Fruit fly (Drosophila melanogaster): Measurements from ENCODE around the gene MME1.

MME1 gene

DNA sequence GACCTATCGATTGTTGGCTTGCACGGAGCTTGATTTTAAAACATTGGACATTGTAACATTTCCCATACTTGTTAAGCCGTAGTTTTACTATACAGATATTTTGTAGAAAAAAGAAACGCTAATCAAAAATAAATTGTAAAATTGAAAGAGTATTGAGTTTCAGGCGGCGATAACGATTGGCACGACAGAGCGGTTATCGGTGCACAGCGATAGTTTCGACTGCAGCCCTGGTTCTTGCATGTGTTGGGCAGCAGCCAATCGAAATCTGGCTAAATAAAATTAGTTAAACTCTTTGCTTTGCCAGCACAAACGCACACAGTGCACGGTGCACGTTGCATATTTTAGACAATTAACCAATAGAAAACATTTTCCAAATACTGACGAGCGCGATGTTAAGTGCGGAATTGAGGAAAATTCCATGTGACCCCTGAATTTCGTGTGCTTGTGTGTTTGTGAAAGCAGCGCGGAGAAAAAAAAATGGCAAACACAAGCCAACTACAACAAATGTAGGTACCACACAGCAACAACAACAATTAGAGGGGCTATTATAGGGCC is 10.5 kb downstream of the MME1 start, which contains the start of gene milt (continued):
- peak; percentile 85 for TF ChIP-seq Ets65A (GFP tag)
- TF ChIP-seq so (GFP tag; IDR thresholded peaks at IDR 0.05), result peak; percentile 72; the same call in 2 of the 3 replicates
- peak; percentile 47 for TF ChIP-seq nmo (GFP tag; optimal IDR thresholded peaks at IDR 0.05)
- peak; percentile 73 for TF ChIP-seq D19A (tag; optimal IDR thresholded peaks at IDR 0.05)
- peak; percentile 70 for TF ChIP-seq inv (GFP tag; IDR thresholded peaks at IDR 0.05; ENCODE audit: partially characterized antibody)
- peak; percentile 0 for TF ChIP-seq CHES-1-like (GFP tag; optimal IDR thresholded peaks at IDR 0.05)
- no peak for TF ChIP-seq ap (GFP tag; IDR thresholded peaks at IDR 0.05)

DNA sequence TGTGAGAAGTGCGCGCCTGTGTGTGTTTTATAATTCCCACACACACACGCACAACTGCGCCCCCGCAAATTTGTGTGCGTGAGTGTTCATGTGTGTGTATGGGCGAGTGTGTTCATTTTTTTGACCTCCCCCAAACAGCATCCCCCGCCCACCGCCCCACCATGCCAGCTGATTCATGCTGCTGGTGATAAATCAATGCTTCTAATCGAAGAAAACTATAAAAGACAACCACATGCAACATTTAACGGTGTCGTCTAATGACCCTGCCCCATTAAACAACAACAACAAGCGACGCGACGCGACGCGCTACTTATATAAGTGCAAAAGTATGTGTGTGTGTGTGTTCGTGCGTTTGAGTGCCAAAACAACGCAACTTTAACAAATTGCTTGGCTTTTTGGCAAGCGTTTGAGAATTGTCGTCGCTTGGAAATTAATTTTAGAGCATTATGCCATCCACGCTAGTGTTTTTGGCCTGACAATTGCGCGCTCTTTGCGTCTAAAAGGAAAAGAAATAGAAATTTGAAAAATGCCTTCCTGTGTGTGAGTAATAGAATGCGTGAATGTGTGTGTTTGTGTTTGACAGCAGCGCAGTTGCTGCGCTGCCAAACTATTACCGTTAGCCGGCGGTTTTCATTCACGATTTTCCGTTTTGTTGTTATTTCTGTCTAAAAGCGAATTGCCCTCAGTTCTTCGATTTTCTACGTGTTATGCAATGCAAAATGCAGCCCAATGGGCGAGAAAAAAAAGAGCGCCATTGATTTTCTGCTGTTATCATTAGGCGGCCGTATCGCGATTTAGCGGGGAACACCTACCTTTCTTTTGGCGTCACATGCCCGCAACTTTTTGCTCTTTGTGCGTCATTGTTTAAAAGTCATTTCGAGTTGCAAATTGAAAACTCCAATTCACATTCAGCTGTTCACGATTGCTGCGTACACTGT is 11.3 kb downstream of the MME1 start:
- TF ChIP-seq jing (GFP tag; optimal IDR thresholded peaks at IDR 0.05), result no peak
- peak in 1 of 2 experiments; percentile 46 for TF ChIP-seq crp (GFP tag; optimal IDR thresholded peaks at IDR 0.05)
- TF ChIP-seq CG32532 (GFP tag; IDR thresholded peaks at IDR 0.05), result 0 out of 2 replicates have a peak, but pooled peaks have one; percentile 29
- TF ChIP-seq CG8944 (GFP tag; optimal IDR thresholded peaks at IDR 0.05), result no peak
- TF ChIP-seq pita (GFP tag; optimal IDR thresholded peaks at IDR 0.05), result no peak
- no peak for TF ChIP-seq ftz-f1 (GFP tag; optimal IDR thresholded peaks at IDR 0.05)
- no peak for TF ChIP-seq Ets65A (GFP tag)
- no peak for TF ChIP-seq exex (tag; optimal IDR thresholded peaks at IDR 0.05)
- no peak for TF ChIP-seq maf-S (GFP tag; optimal IDR thresholded peaks at IDR 0.05)
- TF ChIP-seq kah (GFP tag; optimal IDR thresholded peaks at IDR 0.05), result peak; percentile 29
- peak; percentile 16 for TF ChIP-seq CG2678 (tag; optimal IDR thresholded peaks at IDR 0.05)
- TF ChIP-seq croc (GFP tag; conservative IDR thresholded peaks at IDR 0.05), result no peak
- peak; percentile 81 for TF ChIP-seq crol (GFP tag; IDR thresholded peaks at IDR 0.05)
- 0 out of 2 replicates have a peak, but pooled peaks have one; percentile 7 for TF ChIP-seq CG42726 (GFP tag; IDR thresholded peaks at IDR 0.05; ENCODE audit: partially characterized antibody)
- TF ChIP-seq CG6272 (GFP tag; IDR thresholded peaks at IDR 0.05), result no peak
- no peak for TF ChIP-seq CG17385 (GFP tag; optimal IDR thresholded peaks at IDR 0.05)
- peak; percentile 42 for TF ChIP-seq sug (tag; optimal IDR thresholded peaks at IDR 0.05)
- no peak for TF ChIP-seq dimm (GFP tag; IDR thresholded peaks at IDR 0.05)
- TF ChIP-seq onecut (GFP tag; IDR thresholded peaks at IDR 0.05), result peak; percentile 36
- TF ChIP-seq usp (GFP tag; optimal IDR thresholded peaks at IDR 0.05), result no peak
- TF ChIP-seq CG6791 (GFP tag; IDR thresholded peaks at IDR 0.05; ENCODE audit: partially characterized antibody), result 0 out of 3 replicates have a peak, but pooled peaks have one; percentile 28
- TF ChIP-seq CG34422 (GFP tag; IDR thresholded peaks at IDR 0.05), result peak; percentile 4; the same call in 1 of the 3 replicates
- TF ChIP-seq cato (GFP tag; optimal IDR thresholded peaks at IDR 0.05; ENCODE audit: borderline replicate concordance), result no peak
- no peak for TF ChIP-seq HmgZ (tag; optimal IDR thresholded peaks at IDR 0.05)
- peak; percentile 75 for TF ChIP-seq klu (GFP tag; IDR thresholded peaks at IDR 0.05)
- no peak for TF ChIP-seq CG17361 (GFP tag; IDR thresholded peaks at IDR 0.05)
- no peak for TF ChIP-seq Drgx (GFP tag; IDR thresholded peaks at IDR 0.05)
- TF ChIP-seq CG10147 (GFP tag; optimal IDR thresholded peaks at IDR 0.05), result no peak
- TF ChIP-seq cg (GFP tag; optimal IDR thresholded peaks at IDR 0.05), result peak; percentile 94
- TF ChIP-seq CG4360 (GFP tag; IDR thresholded peaks at IDR 0.05), result peak; percentile 83
- TF ChIP-seq kay (GFP tag; optimal IDR thresholded peaks at IDR 0.05), result peak; percentile 27
- no peak for TF ChIP-seq CG11723 (GFP tag; optimal IDR thresholded peaks at IDR 0.05)
- no peak for TF ChIP-seq CoRest (tag; optimal IDR thresholded peaks at IDR 0.05)
- peak; percentile 96 for TF ChIP-seq sr (GFP tag; IDR thresholded peaks at IDR 0.05)
- TF ChIP-seq CG9437 (GFP tag; optimal IDR thresholded peaks at IDR 0.05), result no peak
- peak; percentile 1 for TF ChIP-seq CG10543 (GFP tag; optimal IDR thresholded peaks at IDR 0.05)
- TF ChIP-seq Adf1 (GFP tag; IDR thresholded peaks at IDR 0.05), result peak; percentile 79
- TF ChIP-seq tll (GFP tag; optimal IDR thresholded peaks at IDR 0.05), result peak in 1 of 2 experiments; percentile 14
- 0 out of 2 replicates have a peak, but pooled peaks have one; percentile 10 for TF ChIP-seq rib (GFP tag; IDR thresholded peaks at IDR 0.05)
- TF ChIP-seq Abd-B (GFP tag; optimal IDR thresholded peaks at IDR 0.05), result peak; percentile 27
